Worm (Caenorhabditis elegans): ENCODE data around the gene B0432.8.

- TF ChIP-seq elt-2 (tag; optimal IDR thresholded peaks at IDR 0.05) = peak; percentile 78
- TF ChIP-seq aly-2 (tag; optimal IDR thresholded peaks at IDR 0.05) = peak; percentile 59
- TF ChIP-seq unc-62 (GFP tag; optimal IDR thresholded peaks at IDR 0.05) = peak; percentile 30
- TF ChIP-seq nhr-43 (tag; optimal IDR thresholded peaks at IDR 0.05; ENCODE audit: poor library complexity, severe bottlenecking) = peak; percentile 97
- TF ChIP-seq tbx-2 (tag; optimal IDR thresholded peaks at IDR 0.05) = peak; percentile 88
Observed at ce11 chrII:255124-255523, 23.4 kb downstream of the B0432.8 start.

All from whole organism, L3 larva.